Fruit fly (Drosophila melanogaster) whole organism, larva: ENCODE data around the gene ro.

ENCODE experiments used
- noc ChIP-seq: fragments of 200-800 bp; sonication (Bioruptor generic); optimal IDR thresholded peaks from 3 replicates; lab custom pipeline; 2019; ENCODE audit warnings: missing biosample characterization, mild to moderate bottlenecking, missing genetic modification characterization, moderate library complexity

Gene ro

DNA sequence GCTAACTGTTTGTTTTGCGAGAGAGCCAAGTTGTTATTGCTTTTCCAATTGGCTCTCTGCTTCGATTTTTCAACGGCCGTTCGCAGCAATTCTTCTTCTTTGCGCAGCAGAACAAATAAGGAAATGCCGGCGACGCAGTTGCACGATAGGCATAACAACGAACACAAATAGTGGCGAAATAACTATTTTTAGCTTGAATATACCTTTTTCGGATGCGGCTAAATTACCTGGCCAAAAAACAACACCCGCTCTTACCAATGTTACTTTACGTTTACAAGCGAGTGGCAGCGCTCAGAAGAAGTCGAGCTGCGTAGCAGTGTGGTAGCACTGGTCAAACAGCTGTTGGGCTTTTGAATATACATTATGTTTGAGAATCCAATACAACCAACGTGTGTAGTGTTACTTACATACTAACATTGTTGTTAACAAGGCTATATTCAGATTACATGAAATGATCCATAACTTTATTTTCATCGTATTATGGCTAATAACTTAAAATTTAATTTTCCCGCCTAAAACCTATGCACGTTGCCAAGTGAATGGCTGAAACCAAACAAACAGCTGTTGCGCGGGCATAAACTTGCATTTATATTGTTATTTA lies 18.0 kb downstream of the ro start, which contains the start of the genes Lerp and IntS12:
TSS of gene Lerp (minus strand) at position 283 of the 601 bp plus-strand sequence.
TSS of gene IntS12 (plus strand) at position 529 of the 601 bp plus-strand sequence.
- no peak for TF ChIP-seq noc (tag; lab: Kevin White, UChicago)

DNA sequence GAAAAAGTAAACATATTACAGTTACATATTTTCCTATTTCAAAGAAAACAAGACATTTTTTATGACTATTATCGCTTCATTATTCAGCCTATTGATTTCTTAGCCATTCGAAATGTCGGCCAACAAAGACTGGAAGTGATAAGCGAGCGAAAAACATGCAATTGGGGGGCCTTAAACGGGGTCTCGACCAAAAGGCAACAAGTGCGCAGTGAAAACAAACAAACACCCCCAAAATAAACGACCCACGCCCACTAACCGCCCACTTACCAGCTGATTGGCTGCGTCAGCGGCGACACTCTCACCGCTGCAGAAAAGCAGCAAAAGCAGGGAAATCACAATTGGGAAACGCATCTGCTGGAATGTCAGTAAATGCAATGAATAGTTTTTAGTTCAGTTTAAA lies 18.8 kb downstream of the ro start:
- TF ChIP-seq noc (tag; lab: Kevin White, UChicago): no peak

DNA sequence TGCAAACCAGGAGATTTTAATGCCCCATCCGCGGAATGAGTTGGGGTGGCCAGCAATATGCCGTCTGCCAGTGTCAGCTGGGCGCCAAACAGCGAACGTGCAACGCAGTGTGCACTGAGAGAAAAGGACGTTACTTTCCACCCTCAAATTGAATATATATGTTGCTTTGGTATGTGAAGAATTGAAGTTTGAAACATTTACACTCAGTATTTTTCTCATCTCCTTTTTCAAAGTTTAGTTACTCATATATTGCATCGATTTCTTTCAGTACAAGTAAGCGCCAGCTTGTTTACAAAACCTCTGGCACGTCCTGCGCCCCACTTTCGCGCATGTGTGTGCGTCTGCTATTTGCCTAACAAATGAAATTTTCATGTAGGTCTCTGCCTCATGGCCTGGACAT lies 21.7 kb downstream of the ro start:
- TF ChIP-seq noc (tag; lab: Kevin White, UChicago): no peak

DNA sequence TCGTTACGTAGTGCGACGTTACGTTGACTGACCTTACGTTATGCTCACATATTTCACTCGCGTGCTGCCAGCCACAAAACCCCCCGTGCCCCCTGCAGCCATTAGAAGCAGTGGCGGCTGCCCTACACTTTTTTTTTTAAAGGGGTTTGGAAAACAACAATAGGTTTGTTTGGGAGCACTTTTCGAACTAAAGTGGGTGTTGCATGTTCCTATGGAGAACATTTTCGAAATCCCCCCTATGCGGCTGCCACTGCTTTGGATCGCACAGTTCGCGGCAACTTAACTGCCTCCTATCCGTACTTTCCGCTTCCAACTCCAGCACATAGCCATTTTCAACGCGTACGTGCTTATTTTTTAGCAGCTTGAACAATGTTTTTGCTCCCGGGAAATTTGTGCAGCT lies 27.3 kb downstream of the ro start:
- TF ChIP-seq noc (tag; lab: Kevin White, UChicago): no peak

DNA sequence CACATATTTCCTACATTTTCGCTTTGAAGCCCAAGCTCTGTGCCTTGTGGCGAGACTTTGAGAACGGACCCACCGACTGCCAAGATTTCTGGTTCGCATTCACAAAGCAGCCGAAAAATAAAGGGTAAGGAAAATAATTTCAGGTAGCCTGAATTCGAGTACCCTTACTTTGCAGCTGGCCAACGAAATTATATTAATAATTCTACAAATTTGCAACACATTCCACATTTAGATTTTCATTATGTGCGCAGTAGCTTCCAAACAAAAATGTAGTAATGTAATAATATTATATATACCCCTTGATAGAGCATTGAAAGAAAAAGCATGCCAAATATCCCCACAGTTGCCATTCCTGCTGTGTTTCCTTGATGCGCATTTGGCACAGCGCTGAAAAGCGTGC lies 34.5 kb downstream of the ro start:
- no peak for TF ChIP-seq noc (tag; lab: Kevin White, UChicago)

DNA sequence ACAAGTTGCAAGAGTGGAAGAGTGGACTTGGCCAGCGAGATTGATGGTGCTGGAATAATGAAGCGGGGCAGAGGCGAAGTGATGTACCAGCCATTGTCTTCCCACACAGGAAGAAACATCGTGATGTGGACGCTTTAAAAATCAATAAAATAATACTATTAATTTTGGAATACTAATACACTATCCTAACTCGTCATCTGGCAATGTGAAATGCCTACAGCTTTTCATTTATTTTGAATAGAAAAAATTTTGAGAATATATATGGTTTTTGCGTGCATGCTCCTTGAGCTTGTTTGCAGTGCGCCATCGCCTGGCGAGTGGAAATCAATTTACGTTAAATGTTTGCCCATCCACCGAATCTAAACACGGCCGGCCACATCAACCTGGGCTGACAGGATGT lies 49.1 kb downstream of the ro start:
- TF ChIP-seq noc (tag; lab: Kevin White, UChicago): no peak
